Worm (Caenorhabditis elegans): ENCODE measurements around the gene ced-3.

ced-3 gene

ce11 chrIV:13238943-13239861 lies 35.3 kb upstream of the ced-3 start, which contains the start of gene tag-115:
tag-115 (minus strand) TSS chrIV:13239414.
- TF ChIP-seq ref-1 (GFP tag; conservative IDR thresholded peaks at IDR 0.05) (no peak), flt-1 (GFP tag; IDR thresholded peaks at IDR 0.05) (no peak), klf-2 (GFP tag; conservative IDR thresholded peaks at IDR 0.05) (no peak), tab-1 (GFP tag; IDR thresholded peaks at IDR 0.05) (no peak)

ce11 chrIV:13236485-13236884 lies 32.5 kb upstream of the ced-3 start, which contains the start of gene pwp-1:
pwp-1 (minus strand) TSS chrIV:13236585.
- TF ChIP-seq med-1 (GFP tag; optimal IDR thresholded peaks at IDR 0.05; ENCODE audit: insufficient read depth): no peak
- TF ChIP-seq tab-1 (GFP tag; IDR thresholded peaks at IDR 0.05): no peak
- TF ChIP-seq ref-1 (GFP tag; conservative IDR thresholded peaks at IDR 0.05): no peak
- no peak for TF ChIP-seq T22C8.4 (GFP tag; IDR thresholded peaks at IDR 0.05)
- no peak for TF ChIP-seq cog-1 (tag; optimal IDR thresholded peaks at IDR 0.05)
- TF ChIP-seq klf-2 (GFP tag; conservative IDR thresholded peaks at IDR 0.05): no peak
- TF ChIP-seq ztf-29 (GFP tag; IDR thresholded peaks at IDR 0.05): no peak
- no peak for TF ChIP-seq ztf-23 (GFP tag; IDR thresholded peaks at IDR 0.05)
- TF ChIP-seq flt-1 (GFP tag; IDR thresholded peaks at IDR 0.05): no peak

DNA sequence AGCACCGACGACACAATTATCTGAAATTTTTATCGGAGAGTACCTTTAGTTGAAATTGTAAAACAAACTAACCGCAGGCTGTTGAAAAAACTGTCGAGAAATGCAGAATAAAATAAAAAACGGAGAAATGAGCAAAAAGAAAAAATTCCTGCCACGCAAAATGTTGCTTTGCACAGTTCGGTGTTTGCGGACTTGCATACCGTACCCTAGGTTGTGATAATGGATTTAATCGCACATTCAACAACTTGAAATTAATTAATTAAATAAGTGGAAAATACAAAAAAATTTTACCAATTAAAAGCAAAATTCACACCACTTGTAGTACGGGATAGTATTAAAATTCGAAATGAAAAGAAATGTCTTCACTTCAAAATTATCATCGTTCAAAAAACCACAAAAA lies 27.5 kb upstream of the ced-3 start:
- TF ChIP-seq klf-2 (GFP tag; conservative IDR thresholded peaks at IDR 0.05): no peak

ce11 chrIV:13221657-13222056 lies 17.7 kb upstream of the ced-3 start, which contains the start of gene C48D1.5:
C48D1.5 (plus strand) TSS chrIV:13221957.
- no peak for TF ChIP-seq ref-1 (GFP tag; conservative IDR thresholded peaks at IDR 0.05)
- no peak for TF ChIP-seq T22C8.4 (GFP tag; IDR thresholded peaks at IDR 0.05)
- TF ChIP-seq ztf-29 (GFP tag; IDR thresholded peaks at IDR 0.05): no peak
- TF ChIP-seq med-1 (GFP tag; optimal IDR thresholded peaks at IDR 0.05; ENCODE audit: insufficient read depth): no peak
- TF ChIP-seq tab-1 (GFP tag; IDR thresholded peaks at IDR 0.05): no peak
- TF ChIP-seq flt-1 (GFP tag; IDR thresholded peaks at IDR 0.05): no peak
- no peak for TF ChIP-seq cog-1 (tag; optimal IDR thresholded peaks at IDR 0.05)
- TF ChIP-seq klf-2 (GFP tag; conservative IDR thresholded peaks at IDR 0.05): no peak
- TF ChIP-seq ztf-23 (GFP tag; IDR thresholded peaks at IDR 0.05): no peak

DNA sequence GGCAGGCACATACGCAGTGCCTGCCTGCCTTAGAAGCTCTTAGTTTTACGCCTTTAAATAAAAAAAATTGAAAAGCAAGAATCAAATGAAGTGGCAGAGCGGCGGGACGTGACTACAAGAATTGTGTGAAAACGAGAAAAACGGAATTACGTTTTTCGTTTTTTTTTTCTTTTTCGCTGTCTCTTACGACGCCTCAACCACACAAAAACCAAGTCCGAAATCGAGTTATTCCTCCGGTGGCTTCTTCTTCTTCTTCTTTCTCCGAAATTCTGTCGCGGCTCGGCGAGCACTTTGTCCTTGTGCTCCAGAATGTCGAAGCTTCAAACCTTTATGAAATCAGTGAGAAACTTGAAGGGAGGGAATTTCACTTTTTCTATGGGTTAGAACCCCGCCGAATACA lies 16.7 kb upstream of the ced-3 start:
- TF ChIP-seq med-1 (GFP tag; optimal IDR thresholded peaks at IDR 0.05; ENCODE audit: insufficient read depth) (no peak), cog-1 (tag; optimal IDR thresholded peaks at IDR 0.05) (no peak), klf-2 (GFP tag; conservative IDR thresholded peaks at IDR 0.05) (no peak), flt-1 (GFP tag; IDR thresholded peaks at IDR 0.05) (no peak), ztf-23 (GFP tag; IDR thresholded peaks at IDR 0.05) (no peak), ref-1 (GFP tag; conservative IDR thresholded peaks at IDR 0.05) (no peak), T22C8.4 (GFP tag; IDR thresholded peaks at IDR 0.05) (no peak), ztf-29 (GFP tag; IDR thresholded peaks at IDR 0.05) (no peak), tab-1 (GFP tag; IDR thresholded peaks at IDR 0.05) (no peak)

- no peak for TF ChIP-seq tab-1 (GFP tag; IDR thresholded peaks at IDR 0.05)
- no peak for TF ChIP-seq ztf-23 (GFP tag; IDR thresholded peaks at IDR 0.05)
- no peak for TF ChIP-seq ref-1 (GFP tag; conservative IDR thresholded peaks at IDR 0.05)
- TF ChIP-seq ztf-29 (GFP tag; IDR thresholded peaks at IDR 0.05): no peak
- TF ChIP-seq cog-1 (tag; optimal IDR thresholded peaks at IDR 0.05): no peak
- no peak for TF ChIP-seq flt-1 (GFP tag; IDR thresholded peaks at IDR 0.05)
- TF ChIP-seq klf-2 (GFP tag; conservative IDR thresholded peaks at IDR 0.05): no peak
- TF ChIP-seq med-1 (GFP tag; optimal IDR thresholded peaks at IDR 0.05; ENCODE audit: insufficient read depth): no peak
- TF ChIP-seq T22C8.4 (GFP tag; IDR thresholded peaks at IDR 0.05): no peak
These were observed 10.5 kb upstream of the ced-3 start, which contains the start of gene cho-1 for ce11 chrIV:13214466-13214865. cho-1 (minus strand) TSS chrIV:13214566.

DNA sequence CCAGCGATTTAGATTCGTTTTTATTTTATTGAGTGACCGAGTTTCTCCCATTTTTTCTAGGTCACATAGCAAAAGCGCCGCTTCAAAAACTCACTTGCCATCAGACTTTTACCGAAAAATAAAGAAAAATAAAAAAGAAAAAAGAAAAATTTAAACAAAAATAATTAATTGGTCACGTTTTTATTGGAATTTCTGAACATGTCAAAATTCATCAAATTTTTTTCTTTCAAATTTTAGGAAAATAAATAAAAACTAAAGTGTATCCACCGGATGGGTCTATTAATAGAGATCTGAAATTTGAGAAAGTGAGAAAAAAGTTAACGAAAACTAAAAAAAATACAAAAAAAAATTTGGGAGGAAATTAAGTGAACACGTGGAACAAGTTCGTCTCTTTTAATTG lies 5.6 kb upstream of the ced-3 start, which contains the start of gene C48D1.9:
C48D1.9 (minus strand) TSS at position 101 of the 400 bp plus-strand sequence.
- TF ChIP-seq cog-1 (tag; optimal IDR thresholded peaks at IDR 0.05): no peak
- no peak for TF ChIP-seq T22C8.4 (GFP tag; IDR thresholded peaks at IDR 0.05)
- no peak for TF ChIP-seq med-1 (GFP tag; optimal IDR thresholded peaks at IDR 0.05; ENCODE audit: insufficient read depth)
- TF ChIP-seq tab-1 (GFP tag; IDR thresholded peaks at IDR 0.05): no peak

- TF ChIP-seq cog-1 (tag; optimal IDR thresholded peaks at IDR 0.05) (peak; percentile 21), tab-1 (GFP tag; IDR thresholded peaks at IDR 0.05) (no peak)
These were observed 2.0 kb upstream of the ced-3 start for ce11 chrIV:13205891-13206290.

DNA sequence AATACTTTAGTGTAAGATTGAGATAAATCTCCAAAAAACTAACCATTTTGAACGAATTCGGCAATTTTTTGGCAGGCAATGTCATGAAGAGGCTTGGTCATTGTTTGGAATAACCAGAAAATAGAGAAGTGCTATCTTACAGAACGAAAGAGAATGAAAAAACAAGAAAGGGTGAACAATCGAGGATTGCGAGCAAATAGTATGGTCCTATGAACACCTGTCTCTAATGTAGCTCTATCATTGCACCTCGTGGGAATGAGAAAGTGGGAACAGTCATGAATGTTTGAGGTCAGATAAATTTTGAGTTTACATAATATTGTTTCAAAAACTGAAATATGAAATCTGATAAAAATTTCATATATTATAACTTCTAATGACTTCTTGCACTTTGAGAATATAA lies 6.7 kb downstream of the ced-3 start, which contains the start of gene C48D1.1:
C48D1.1 (minus strand) TSS at position 101 of the 400 bp plus-strand sequence.
- TF ChIP-seq ztf-29 (GFP tag; IDR thresholded peaks at IDR 0.05): no peak
- TF ChIP-seq ref-1 (GFP tag; conservative IDR thresholded peaks at IDR 0.05): no peak
- TF ChIP-seq klf-2 (GFP tag; conservative IDR thresholded peaks at IDR 0.05): no peak
- TF ChIP-seq med-1 (GFP tag; optimal IDR thresholded peaks at IDR 0.05; ENCODE audit: insufficient read depth): no peak
- no peak for TF ChIP-seq ztf-23 (GFP tag; IDR thresholded peaks at IDR 0.05)
- TF ChIP-seq T22C8.4 (GFP tag; IDR thresholded peaks at IDR 0.05): no peak
- TF ChIP-seq tab-1 (GFP tag; IDR thresholded peaks at IDR 0.05): no peak
- TF ChIP-seq flt-1 (GFP tag; IDR thresholded peaks at IDR 0.05): no peak
- no peak for TF ChIP-seq cog-1 (tag; optimal IDR thresholded peaks at IDR 0.05)

DNA sequence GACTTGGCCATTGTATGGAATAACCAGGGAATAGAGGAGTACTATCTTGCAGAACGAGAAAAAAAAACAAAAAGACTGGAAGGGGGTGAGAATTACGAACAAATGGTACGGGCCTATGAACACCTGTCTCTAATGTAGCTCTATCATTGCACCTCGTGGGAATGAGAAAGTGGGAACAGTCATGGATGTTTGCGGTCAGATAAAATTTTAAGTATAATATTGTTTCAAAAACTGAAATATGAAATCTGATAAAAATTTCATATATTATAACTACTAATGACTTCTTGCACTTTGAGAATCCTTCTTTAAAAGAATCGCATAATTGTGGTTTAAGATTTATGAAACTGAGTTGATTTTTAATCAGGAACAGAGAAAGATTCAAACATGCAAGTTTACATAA lies 10.7 kb downstream of the ced-3 start, which contains the start of gene F58D2.5:
F58D2.5 (minus strand) TSS at position 101 of the 400 bp plus-strand sequence.
- TF ChIP-seq flt-1 (GFP tag; IDR thresholded peaks at IDR 0.05): no peak
- TF ChIP-seq T22C8.4 (GFP tag; IDR thresholded peaks at IDR 0.05): no peak
- TF ChIP-seq klf-2 (GFP tag; conservative IDR thresholded peaks at IDR 0.05): no peak
- no peak for TF ChIP-seq ztf-29 (GFP tag; IDR thresholded peaks at IDR 0.05)
- no peak for TF ChIP-seq ref-1 (GFP tag; conservative IDR thresholded peaks at IDR 0.05)
- no peak for TF ChIP-seq tab-1 (GFP tag; IDR thresholded peaks at IDR 0.05)
- TF ChIP-seq med-1 (GFP tag; optimal IDR thresholded peaks at IDR 0.05; ENCODE audit: insufficient read depth): no peak
- TF ChIP-seq ztf-23 (GFP tag; IDR thresholded peaks at IDR 0.05): no peak
- TF ChIP-seq cog-1 (tag; optimal IDR thresholded peaks at IDR 0.05): no peak
